Fruit fly (Drosophila melanogaster): Measurements from ENCODE around the gene pon.

Gene pon

DNA sequence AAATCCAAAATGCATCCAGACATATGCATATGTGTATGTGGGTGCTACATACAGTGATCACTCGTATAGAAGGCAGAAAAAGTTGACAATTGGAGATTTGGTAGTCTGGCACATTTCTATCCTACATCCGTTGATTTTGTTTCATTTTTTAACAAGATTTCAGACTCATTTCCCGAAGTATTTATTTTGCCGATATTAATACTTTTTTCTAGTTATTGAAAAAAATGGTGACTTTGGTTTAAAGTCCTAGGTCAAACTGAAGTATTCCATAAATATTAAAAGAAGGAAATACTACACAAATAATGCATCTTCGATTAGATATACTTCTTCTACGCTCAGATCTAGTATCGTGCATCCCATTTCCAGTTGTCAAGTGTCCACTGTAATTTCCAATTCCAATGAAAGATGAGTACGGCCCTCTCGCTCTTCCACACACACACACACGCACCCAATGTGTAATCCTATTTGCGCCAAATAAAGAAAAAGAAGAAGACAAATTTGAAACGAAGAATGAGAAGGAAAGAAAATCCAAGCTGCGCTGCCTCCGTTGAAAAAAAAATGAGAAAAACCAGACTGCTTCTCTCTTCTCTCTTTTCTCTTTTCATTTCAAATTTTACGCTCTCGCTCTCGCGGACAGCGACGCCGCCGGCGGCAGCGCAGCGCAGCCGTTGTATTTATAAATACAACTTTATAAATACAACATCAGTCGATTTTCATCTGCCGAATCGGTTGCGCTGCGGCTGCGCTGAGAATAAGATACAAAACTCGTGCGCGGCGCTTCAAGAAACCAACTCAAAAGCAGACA lies 19.1 kb upstream of the pon start, which contains the start of gene peb (continued):
- no peak for TF ChIP-seq CG11560 (tag; IDR thresholded peaks at IDR 0.05)
- peak; percentile 33 for TF ChIP-seq CG12236 (GFP tag; optimal IDR thresholded peaks at IDR 0.05)
- no peak for TF ChIP-seq CG33213 (GFP tag; optimal IDR thresholded peaks at IDR 0.05)
- peak in 1 of 3 experiments; percentile 83 for TF ChIP-seq lola (GFP tag; optimal IDR thresholded peaks at IDR 0.05)
- TF ChIP-seq CG12219 (GFP tag; optimal IDR thresholded peaks at IDR 0.05) = no peak
- TF ChIP-seq tna (GFP tag; IDR thresholded peaks at IDR 0.05; ENCODE audit: partially characterized antibody) = no peak
- TF ChIP-seq inv (GFP tag; IDR thresholded peaks at IDR 0.05; ENCODE audit: partially characterized antibody) = no peak
- TF ChIP-seq gce (GFP tag; IDR thresholded peaks at IDR 0.05) = peak; percentile 13; the same call in 1 of the 3 replicates
- TF ChIP-seq corto (GFP tag; optimal IDR thresholded peaks at IDR 0.05) = no peak
- TF ChIP-seq HHEX (GFP tag; optimal IDR thresholded peaks at IDR 0.05) = no peak
- no peak for TF ChIP-seq Vsx1 (GFP tag; optimal IDR thresholded peaks at IDR 0.05)
- TF ChIP-seq Side (GFP tag; optimal IDR thresholded peaks at IDR 0.05) = peak; percentile 61
- 0 out of 3 replicates have a peak, but pooled peaks have one; percentile 29 for TF ChIP-seq Opbp (GFP tag; IDR thresholded peaks at IDR 0.05; ENCODE audit: partially characterized antibody)
- peak; percentile 20 for TF ChIP-seq HLH54F (GFP tag; optimal IDR thresholded peaks at IDR 0.05)
- TF ChIP-seq CG6654 (GFP tag; optimal IDR thresholded peaks at IDR 0.05) = no peak
- TF ChIP-seq Nf-YB (GFP tag; optimal IDR thresholded peaks at IDR 0.05) = peak; percentile 95
- peak; percentile 68 for TF ChIP-seq gem (tag; optimal IDR thresholded peaks at IDR 0.05)
- 0 out of 2 replicates have a peak, but pooled peaks have one; percentile 11 for TF ChIP-seq CG7372 (GFP tag; IDR thresholded peaks at IDR 0.05)
- TF ChIP-seq CG7271 (tag; optimal IDR thresholded peaks at IDR 0.05) = no peak
- TF ChIP-seq hb (GFP tag; IDR thresholded peaks at IDR 0.05; ENCODE audit: partially characterized antibody) = no peak
- TF ChIP-seq Doc2 (GFP tag; IDR thresholded peaks at IDR 0.05) = no peak
- TF ChIP-seq vvl (GFP tag; IDR thresholded peaks at IDR 0.05) = no peak; the same call in 1 of the 2 replicates
- no peak for TF ChIP-seq shn (GFP tag; optimal IDR thresholded peaks at IDR 0.05)
- peak; percentile 69 for TF ChIP-seq CG11504 (tag; optimal IDR thresholded peaks at IDR 0.05)
- no peak for TF ChIP-seq mld (GFP tag; IDR thresholded peaks at IDR 0.05; ENCODE audit: partially characterized antibody)
- TF ChIP-seq CG4360 (GFP tag; IDR thresholded peaks at IDR 0.05) = no peak
- TF ChIP-seq pum (GFP tag; optimal IDR thresholded peaks at IDR 0.05) = peak; percentile 81
- peak; percentile 18 for TF ChIP-seq CG9609 (GFP tag; optimal IDR thresholded peaks at IDR 0.05)
- TF ChIP-seq croc (GFP tag; conservative IDR thresholded peaks at IDR 0.05) = peak; percentile 71
- no peak for TF ChIP-seq CG7745 (tag; optimal IDR thresholded peaks at IDR 0.05)
- TF ChIP-seq ase (GFP tag; IDR thresholded peaks at IDR 0.05) = no peak
- peak; percentile 89 for TF ChIP-seq Nf-YC (tag; optimal IDR thresholded peaks at IDR 0.05)
- no peak for TF ChIP-seq Dp (GFP tag; optimal IDR thresholded peaks at IDR 0.05)
- TF ChIP-seq MBD-R2 (GFP tag; IDR thresholded peaks at IDR 0.05) = no peak
- TF ChIP-seq Elba2 (GFP tag; optimal IDR thresholded peaks at IDR 0.05) = peak; percentile 13
- TF ChIP-seq wdn (GFP tag; IDR thresholded peaks at IDR 0.05) = no peak
- TF ChIP-seq CG4854 (GFP tag; optimal IDR thresholded peaks at IDR 0.05) = no peak
- TF ChIP-seq HmgD (GFP tag; optimal IDR thresholded peaks at IDR 0.05) = no peak
- no peak for TF ChIP-seq fd3F (GFP tag; optimal IDR thresholded peaks at IDR 0.05)
- peak; percentile 7; the same call in 1 of the 2 replicates for TF ChIP-seq seq (GFP tag; IDR thresholded peaks at IDR 0.05)
- no peak for TF ChIP-seq gfzf (GFP tag; optimal IDR thresholded peaks at IDR 0.05)
- no peak for TF ChIP-seq ATbp (GFP tag; optimal IDR thresholded peaks at IDR 0.05)
- TF ChIP-seq CG9932 (GFP tag; IDR thresholded peaks at IDR 0.05) = no peak
- peak; percentile 21 to 63 for TF ChIP-seq tll (GFP tag; optimal IDR thresholded peaks at IDR 0.05)
- peak; percentile 33 for TF ChIP-seq ac (GFP tag; optimal IDR thresholded peaks at IDR 0.05)
- peak; percentile 51 for TF ChIP-seq CG1832 (GFP tag; optimal IDR thresholded peaks at IDR 0.05)
- no peak for TF ChIP-seq nerfin-2 (GFP tag; IDR thresholded peaks at IDR 0.05; ENCODE audit: partially characterized antibody)
- no peak for TF ChIP-seq wek (GFP tag; optimal IDR thresholded peaks at IDR 0.05)

Measured in whole organism, embryonic.